Fruit fly (Drosophila melanogaster) whole organism, adult: ENCODE results near the gene Gr93a.

Experiments used
- CG11617 ChIP-seq: fragments of 200-800 bp; sonication (Bioruptor generic); optimal IDR thresholded peaks from 2 replicates; lab custom pipeline; 2017; ENCODE audit warnings: mild to moderate bottlenecking, missing biosample characterization, missing genetic modification reagents, missing genetic modification characterization
- CG12768 ChIP-seq: fragments of 200-800 bp; sonication (Bioruptor generic); optimal IDR thresholded peaks from 2 replicates; lab custom pipeline; 2017; ENCODE audit warnings: missing biosample characterization, missing genetic modification characterization, mild to moderate bottlenecking, moderate library complexity, missing genetic modification reagents
- CG14711 ChIP-seq: fragments of 200-800 bp; sonication (Bioruptor generic); optimal IDR thresholded peaks from 2 replicates; lab custom pipeline; 2018; ENCODE audit warnings: missing biosample characterization, mild to moderate bottlenecking, missing genetic modification characterization, moderate library complexity
- CG1620 ChIP-seq: fragments of 200-800 bp; sonication (Bioruptor generic); optimal IDR thresholded peaks from 2 replicates; lab custom pipeline; 2016; ENCODE audit warnings: missing biosample characterization, missing genetic modification characterization
- CG33017 ChIP-seq: fragments of 200-800 bp; sonication (Bioruptor generic); optimal IDR thresholded peaks from 2 replicates; lab custom pipeline; 2018; ENCODE audit warnings: missing biosample characterization, mild to moderate bottlenecking, missing genetic modification characterization, moderate library complexity
- CG5204 ChIP-seq: fragments of 200-800 bp; sonication (Bioruptor generic); optimal IDR thresholded peaks from 2 replicates; lab custom pipeline; 2016; ENCODE audit warnings: missing biosample characterization, missing genetic modification characterization
- CG7045 ChIP-seq: fragments of 200-800 bp; sonication (Bioruptor generic); optimal IDR thresholded peaks from 2 replicates; lab custom pipeline; 2017; ENCODE audit warnings: missing biosample characterization, mild to moderate bottlenecking, missing genetic modification characterization
- CG7101 ChIP-seq: fragments of 200-800 bp; sonication (Bioruptor generic); optimal IDR thresholded peaks from 2 replicates; lab custom pipeline; 2018; ENCODE audit warnings: missing biosample characterization, mild to moderate bottlenecking, missing genetic modification characterization, moderate library complexity
- Clk ChIP-seq: fragments of 200-800 bp; sonication (Bioruptor generic); optimal IDR thresholded peaks from 2 replicates; lab custom pipeline; 2017; ENCODE audit warnings: missing biosample characterization, missing genetic modification characterization
- Crg-1 ChIP-seq: fragments of 200-800 bp; sonication (Bioruptor generic); optimal IDR thresholded peaks from 2 replicates; lab custom pipeline; 2016; ENCODE audit warnings: missing biosample characterization, missing genetic modification characterization
- Hr96 ChIP-seq: fragments of 200-800 bp; sonication (Bioruptor generic); optimal IDR thresholded peaks from 2 replicates; lab custom pipeline; 2016; ENCODE audit warnings: missing biosample characterization, missing genetic modification characterization
- Mnt ChIP-seq: fragments of 200-800 bp; sonication (Bioruptor generic); optimal IDR thresholded peaks from 2 replicates; lab custom pipeline; 2016; ENCODE audit warnings: missing biosample characterization, mild to moderate bottlenecking, missing genetic modification characterization
- bab1 ChIP-seq: fragments of 200-800 bp; sonication (Bioruptor generic); optimal IDR thresholded peaks from 3 replicates; lab custom pipeline; 2019; ENCODE audit warnings: missing biosample characterization, mild to moderate bottlenecking, missing genetic modification characterization, moderate library complexity
- cic ChIP-seq: fragments of 200-800 bp; sonication (Bioruptor generic); optimal IDR thresholded peaks from 2 replicates; lab custom pipeline; 2017; ENCODE audit warnings: missing biosample characterization, mild to moderate bottlenecking, missing genetic modification characterization, moderate library complexity
- cnc ChIP-seq, 2 experiments: fragments of >200 bp; optimal IDR thresholded peaks; 2 replicates each; lab custom pipeline; 2017
- kay ChIP-seq: fragments of 200-800 bp; sonication (Bioruptor generic); peaks from one replicate; lab custom pipeline; 2016; ENCODE audit warnings: missing biosample characterization, missing genetic modification characterization, borderline replicate concordance
- ovo ChIP-seq: fragments of 200-800 bp; sonication (Bioruptor generic); optimal IDR thresholded peaks from 2 replicates; lab custom pipeline; 2016; ENCODE audit warnings: missing biosample characterization, missing genetic modification characterization
- pad ChIP-seq: fragments of 200-800 bp; sonication (Bioruptor generic); optimal IDR thresholded peaks from 3 replicates; lab custom pipeline; 2017; ENCODE audit warnings: missing biosample characterization, missing genetic modification characterization, mild to moderate bottlenecking, moderate library complexity, missing genetic modification reagents
- tj ChIP-seq: fragments of 200-800 bp; sonication (Bioruptor generic); optimal IDR thresholded peaks from 3 replicates; lab custom pipeline; 2017; ENCODE audit warnings: missing biosample characterization, mild to moderate bottlenecking, missing genetic modification characterization, moderate library complexity
- toe ChIP-seq: fragments of 200-800 bp; sonication (Bioruptor generic); optimal IDR thresholded peaks from 2 replicates; lab custom pipeline; 2016; ENCODE audit warnings: missing biosample characterization, missing genetic modification characterization

Gene Gr93a

DNA sequence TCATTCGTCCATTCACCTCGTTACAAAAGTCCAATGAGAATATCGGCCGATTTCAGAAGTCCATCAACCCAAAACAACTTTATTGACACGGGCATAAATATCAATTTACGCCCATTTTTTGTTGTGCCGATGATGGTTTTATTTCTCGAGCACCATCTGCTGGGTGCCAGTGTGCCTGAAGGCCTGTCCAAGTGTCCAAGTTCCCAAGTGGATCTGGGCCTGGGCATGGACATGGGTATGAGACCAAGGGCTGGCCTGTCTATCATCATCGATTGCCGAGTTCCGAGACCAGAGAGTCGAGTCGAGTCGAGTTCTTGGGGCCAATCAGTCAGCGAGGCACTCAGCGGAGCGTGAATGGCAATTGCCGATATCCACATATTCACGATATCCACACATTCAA, at the start of gene Gr93a:
Gene Gr93a, plus strand, starts transcription at position 301 of the 400 bp plus-strand sequence.
- no peak for TF ChIP-seq Hr96 (GFP tag; lab: Kevin White, UChicago)
- no peak for TF ChIP-seq CG33017 (tag; lab: Kevin White, UChicago)
- no peak for TF ChIP-seq tj (GFP tag; lab: Kevin White, UChicago)
- no peak for TF ChIP-seq cic (GFP tag; lab: Kevin White, UChicago)
- TF ChIP-seq CG7101 (tag; lab: Kevin White, UChicago) = no peak
- no peak for TF ChIP-seq CG12768 (GFP tag; lab: Kevin White, UChicago)
- no peak for TF ChIP-seq CG5204 (GFP tag; lab: Kevin White, UChicago)
- TF ChIP-seq ovo (GFP tag; lab: Kevin White, UChicago) = no peak
- no peak for TF ChIP-seq bab1 (GFP tag; lab: Kevin White, UChicago)
- TF ChIP-seq Mnt (GFP tag; lab: Kevin White, UChicago) = no peak
- TF ChIP-seq CG14711 (tag; lab: Kevin White, UChicago) = no peak
- TF ChIP-seq kay (GFP tag; lab: Kevin White, UChicago) = no peak
- no peak for TF ChIP-seq cnc (optimal IDR thresholded peaks at IDR 0.05; lab: Kevin White, UChicago)
- no peak for TF ChIP-seq toe (GFP tag; lab: Kevin White, UChicago)
- no peak for TF ChIP-seq CG1620
- TF ChIP-seq Clk (GFP tag; lab: Kevin White, UChicago) = no peak
- TF ChIP-seq pad (GFP tag; lab: Kevin White, UChicago) = no peak
- no peak for TF ChIP-seq Crg-1 (GFP tag; lab: Kevin White, UChicago)

DNA sequence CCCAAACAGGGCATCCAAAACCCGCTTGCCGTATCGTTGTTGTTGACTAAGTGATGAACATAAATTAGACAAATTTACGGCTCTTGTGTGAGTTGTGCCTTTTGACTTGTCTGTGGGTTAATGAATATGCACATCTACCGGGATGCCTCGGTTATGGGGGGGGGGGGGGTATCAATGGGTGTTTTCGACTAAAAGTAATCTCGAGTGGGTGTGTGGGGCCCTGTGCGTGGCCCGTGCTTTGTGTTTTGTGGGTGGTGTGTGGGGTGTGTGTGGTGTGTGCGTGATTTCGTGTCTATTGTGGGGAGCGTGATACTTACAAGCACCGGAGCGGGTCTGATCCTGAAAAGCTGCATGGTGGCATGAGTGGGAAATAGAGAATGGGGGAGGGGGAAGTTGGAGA, 41.9 kb upstream of the Gr93a start:
- TF ChIP-seq CG12768 (GFP tag; lab: Kevin White, UChicago) (no peak), CG7101 (tag; lab: Kevin White, UChicago) (no peak), CG33017 (tag; lab: Kevin White, UChicago) (no peak), ovo (GFP tag; lab: Kevin White, UChicago) (no peak), CG7045 (GFP tag; lab: Kevin White, UChicago) (no peak), toe (GFP tag; lab: Kevin White, UChicago) (no peak), kay (GFP tag; lab: Kevin White, UChicago) (no peak), CG5204 (GFP tag; lab: Kevin White, UChicago) (no peak), CG1620 (no peak), CG11617 (GFP tag; lab: Kevin White, UChicago) (no peak)

dm6 chr3R:21793760-21794159, 38.5 kb upstream of the Gr93a start:
- TF ChIP-seq Hr96 (GFP tag; lab: Kevin White, UChicago) = no peak
- no peak for TF ChIP-seq CG33017 (tag; lab: Kevin White, UChicago)
- no peak for TF ChIP-seq cic (GFP tag; lab: Kevin White, UChicago)
- no peak for TF ChIP-seq cnc (optimal IDR thresholded peaks at IDR 0.05; lab: Kevin White, UChicago)
- no peak for TF ChIP-seq pad (GFP tag; lab: Kevin White, UChicago)
- no peak for TF ChIP-seq Crg-1 (GFP tag; lab: Kevin White, UChicago)
- no peak for TF ChIP-seq bab1 (GFP tag; lab: Kevin White, UChicago)
- TF ChIP-seq CG7101 (tag; lab: Kevin White, UChicago) = no peak

dm6 chr3R:21807264-21807663, 25.0 kb upstream of the Gr93a start:
- TF ChIP-seq Hr96 (GFP tag; lab: Kevin White, UChicago) = no peak
- TF ChIP-seq bab1 (GFP tag; lab: Kevin White, UChicago) = no peak
- TF ChIP-seq CG33017 (tag; lab: Kevin White, UChicago) = no peak
- TF ChIP-seq pad (GFP tag; lab: Kevin White, UChicago) = no peak
- TF ChIP-seq CG7045 (GFP tag; lab: Kevin White, UChicago) = no peak
- TF ChIP-seq kay (GFP tag; lab: Kevin White, UChicago) = no peak
- no peak for TF ChIP-seq CG7101 (tag; lab: Kevin White, UChicago)
- TF ChIP-seq Clk (GFP tag; lab: Kevin White, UChicago) = no peak
- no peak for TF ChIP-seq Mnt (GFP tag; lab: Kevin White, UChicago)
- TF ChIP-seq CG12768 (GFP tag; lab: Kevin White, UChicago) = no peak
- no peak for TF ChIP-seq tj (GFP tag; lab: Kevin White, UChicago)
- TF ChIP-seq cic (GFP tag; lab: Kevin White, UChicago) = no peak

- TF ChIP-seq toe (GFP tag; lab: Kevin White, UChicago) (peak; percentile 6), CG1620 (no peak)
These were observed 23.5 kb upstream of the Gr93a start for dm6 chr3R:21808622-21809347.

- no peak for TF ChIP-seq CG33017 (tag; lab: Kevin White, UChicago)
- peak; percentile 42 for TF ChIP-seq bab1 (GFP tag; lab: Kevin White, UChicago)
These were observed 10.4 kb upstream of the Gr93a start for dm6 chr3R:21821684-21822561.
